Worm (Caenorhabditis elegans) whole organism, young adult: Measurements from ENCODE around the gene glb-15.

Experiments
- B0261.1 ChIP-seq: sonication (generic microtip); optimal IDR thresholded peaks from 2 replicates; lab custom pipeline; 2016; ENCODE audit warnings: mild to moderate bottlenecking, missing genetic modification characterization, moderate library complexity, missing compliant biosample characterization
- C06A6.2 ChIP-seq: fragments of 200-800 bp; sonication (Bioruptor generic); conservative IDR thresholded peaks from 2 replicates; pipeline ENCODE4 v1.3.6; 2022; ENCODE audit warnings: missing genetic modification characterization, missing compliant biosample characterization
- D2030.7 ChIP-seq: fragments of 200-800 bp; sonication (Bioruptor generic); IDR thresholded peaks from 2 replicates; pipeline ENCODE4 v1.3.6; 2022; ENCODE audit warnings: missing genetic modification reagents, missing genetic modification characterization, missing compliant biosample characterization
- F10E7.11 ChIP-seq: sonication (generic microtip); optimal IDR thresholded peaks from 2 replicates; lab custom pipeline; 2017; ENCODE audit warnings: mild to moderate bottlenecking, missing genetic modification characterization, moderate library complexity, missing compliant biosample characterization
- F23B12.7 ChIP-seq: sonication (generic microtip); optimal IDR thresholded peaks from 2 replicates; lab custom pipeline; 2017; ENCODE audit warnings: missing genetic modification characterization, mild to moderate bottlenecking, missing compliant biosample characterization, antibody characterized with exemption, moderate library complexity; ENCODE audit not compliant: insufficient read depth
- F55B11.4 ChIP-seq: sonication (generic microtip); optimal IDR thresholded peaks from 2 replicates; lab custom pipeline; 2016; ENCODE audit warnings: missing compliant biosample characterization, missing genetic modification characterization, borderline replicate concordance; ENCODE audit not compliant: insufficient read depth
- K11D2.4 ChIP-seq: fragments of 200-800 bp; sonication (Bioruptor generic); IDR thresholded peaks from 2 replicates; pipeline ENCODE4 v1.3.6; 2022; ENCODE audit warnings: missing genetic modification reagents, missing genetic modification characterization, missing compliant biosample characterization
- T07F8.4 ChIP-seq: sonication (generic microtip); optimal IDR thresholded peaks from 2 replicates; lab custom pipeline; 2016; ENCODE audit warnings: mild to moderate bottlenecking, missing genetic modification characterization, moderate library complexity, missing compliant biosample characterization
- T26A5.8 ChIP-seq: sonication (generic microtip); optimal IDR thresholded peaks from 2 replicates; lab custom pipeline; 2016; ENCODE audit warnings: missing genetic modification characterization, missing compliant biosample characterization
- aptf-2 ChIP-seq: fragments of 200-800 bp; sonication (Bioruptor generic); conservative IDR thresholded peaks from 2 replicates; pipeline ENCODE4 v1.3.6; 2022; ENCODE audit warnings: missing genetic modification reagents, missing genetic modification characterization, missing compliant biosample characterization
- athp-1 ChIP-seq: sonication (generic microtip); optimal IDR thresholded peaks from 2 replicates; lab custom pipeline; 2017; ENCODE audit warnings: mild to moderate bottlenecking, missing genetic modification characterization, missing compliant biosample characterization
- attf-3 ChIP-seq: fragments of 200-800 bp; sonication (Bioruptor generic); conservative IDR thresholded peaks from 2 replicates; pipeline ENCODE4 v1.3.6; 2022; ENCODE audit warnings: missing genetic modification reagents, missing genetic modification characterization, missing compliant biosample characterization
- attf-6 ChIP-seq: fragments of 200-800 bp; sonication (Bioruptor generic); IDR thresholded peaks from 2 replicates; pipeline ENCODE4 v1.3.6; 2022; ENCODE audit warnings: missing genetic modification reagents, missing genetic modification characterization, missing compliant biosample characterization
- bed-2 ChIP-seq: fragments of 200-800 bp; sonication (Bioruptor generic); IDR thresholded peaks from 2 replicates; pipeline ENCODE4 v1.3.6; 2022; ENCODE audit warnings: missing genetic modification reagents, missing genetic modification characterization, missing compliant biosample characterization
- cebp-2 ChIP-seq: fragments of 200-800 bp; sonication (Bioruptor generic); IDR thresholded peaks from 2 replicates; pipeline ENCODE4 v1.3.6; 2022; ENCODE audit warnings: missing genetic modification characterization, missing compliant biosample characterization
- ceh-100 ChIP-seq: fragments of 200-800 bp; sonication (Bioruptor generic); IDR thresholded peaks from 2 replicates; pipeline ENCODE4 v1.3.6; 2022; ENCODE audit warnings: missing genetic modification reagents, missing genetic modification characterization, missing compliant biosample characterization
- chd-7 ChIP-seq: sonication (generic microtip); optimal IDR thresholded peaks from 2 replicates; lab custom pipeline; 2016; ENCODE audit warnings: mild to moderate bottlenecking, missing genetic modification characterization, moderate library complexity, missing compliant biosample characterization
- die-1 ChIP-seq: sonication (generic microtip); optimal IDR thresholded peaks from 2 replicates; lab custom pipeline; 2016; ENCODE audit warnings: missing genotype, mild to moderate bottlenecking, missing genetic modification characterization, missing compliant biosample characterization
- egl-44 ChIP-seq: fragments of 200-800 bp; sonication (Bioruptor generic); IDR thresholded peaks from 2 replicates; pipeline ENCODE4 v1.3.6; 2022; ENCODE audit warnings: missing genetic modification reagents, missing genetic modification characterization, missing compliant biosample characterization
- ekl-4 ChIP-seq: fragments of 200-800 bp; sonication (Bioruptor generic); IDR thresholded peaks from 2 replicates; pipeline ENCODE4 v1.3.6; 2022; ENCODE audit warnings: missing genetic modification reagents, missing genetic modification characterization, missing compliant biosample characterization
- ets-4 ChIP-seq: fragments of 200-800 bp; sonication (Bioruptor generic); optimal IDR thresholded peaks from 2 replicates; lab custom pipeline; 2018; ENCODE audit warnings: mild to moderate bottlenecking, missing genetic modification characterization, missing compliant biosample characterization
- hmg-20 ChIP-seq: fragments of 200-800 bp; sonication (Bioruptor generic); IDR thresholded peaks from 2 replicates; pipeline ENCODE4 v1.3.6; 2022; ENCODE audit warnings: missing genetic modification reagents, missing genetic modification characterization, missing compliant biosample characterization
- hsf-1 ChIP-seq: fragments of 200-800 bp; sonication (Bioruptor generic); IDR thresholded peaks from 2 replicates; pipeline ENCODE4 v1.3.6; 2022; ENCODE audit warnings: missing genetic modification reagents, missing genetic modification characterization, missing compliant biosample characterization
- let-607 ChIP-seq, 2 experiments: fragments of 200-800 bp in 1 of 2; sonication (Bioruptor generic) in 1 of 2; sonication (generic microtip) in 1 of 2; optimal IDR thresholded peaks; 2 replicates each; lab custom pipeline; 2016 to 2018; ENCODE audit warnings: mild to moderate bottlenecking in 2 of 2, missing compliant biosample characterization in 2 of 2, missing genetic modification characterization in 2 of 2, moderate library complexity in 2 of 2, missing genotype in 1 of 2
- lin-54 ChIP-seq: fragments of 200-800 bp; sonication (Bioruptor generic); optimal IDR thresholded peaks from 2 replicates; lab custom pipeline; 2018; ENCODE audit warnings: mild to moderate bottlenecking, missing genetic modification characterization, missing compliant biosample characterization
- lir-1 ChIP-seq: fragments of 200-800 bp; sonication (Bioruptor generic); conservative IDR thresholded peaks from 2 replicates; pipeline ENCODE4 v1.3.6; 2022; ENCODE audit warnings: missing genetic modification reagents, missing genetic modification characterization, missing compliant biosample characterization
- madf-10 ChIP-seq: sonication (generic microtip); optimal IDR thresholded peaks from 2 replicates; lab custom pipeline; 2016; ENCODE audit warnings: mild to moderate bottlenecking, missing genetic modification characterization, missing compliant biosample characterization
- mel-28 ChIP-seq: sonication (generic microtip); optimal IDR thresholded peaks from 2 replicates; lab custom pipeline; 2016; ENCODE audit warnings: borderline replicate concordance, mild to moderate bottlenecking, missing genetic modification characterization, missing compliant biosample characterization
- nfya-1 ChIP-seq: sonication (generic microtip); optimal IDR thresholded peaks from 2 replicates; lab custom pipeline; 2017; ENCODE audit warnings: antibody characterized with exemption, missing compliant biosample characterization, missing genetic modification characterization, borderline replicate concordance; ENCODE audit not compliant: insufficient read depth
- nfyb-1 ChIP-seq: fragments of 200-800 bp; sonication (Bioruptor generic); IDR thresholded peaks from 2 replicates; pipeline ENCODE4 v1.3.6; 2022; ENCODE audit warnings: missing genetic modification reagents, missing genetic modification characterization, missing compliant biosample characterization
- nhr-27 ChIP-seq: fragments of 200-800 bp; sonication (Bioruptor generic); optimal IDR thresholded peaks from 2 replicates; lab custom pipeline; 2018; ENCODE audit warnings: mild to moderate bottlenecking, missing genetic modification characterization, moderate library complexity, missing compliant biosample characterization
- pbrm-1 ChIP-seq: fragments of 200-800 bp; sonication (Bioruptor generic); IDR thresholded peaks from 2 replicates; pipeline ENCODE4 v1.3.6; 2022; ENCODE audit warnings: missing genetic modification reagents, missing genetic modification characterization, missing compliant biosample characterization
- pha-4 ChIP-seq: fragments of 150-350 bp; sonication (generic microtip); optimal IDR thresholded peaks from 2 replicates; lab custom pipeline; 2014; ENCODE audit warnings: missing biosample characterization, missing genetic modification reagents, missing genetic modification characterization
- sea-2 ChIP-seq: fragments of 200-800 bp; sonication (Bioruptor generic); IDR thresholded peaks from 2 replicates; pipeline ENCODE4 v1.3.6; 2022; ENCODE audit warnings: missing genetic modification characterization, missing compliant biosample characterization
- snpc-1.1 ChIP-seq: sonication (generic microtip); optimal IDR thresholded peaks from 2 replicates; lab custom pipeline; 2017; ENCODE audit warnings: missing genetic modification characterization, mild to moderate bottlenecking, missing compliant biosample characterization, antibody characterized with exemption, moderate library complexity, missing genotype, missing genetic modification reagents; ENCODE audit not compliant: insufficient read depth
- snpc-1.3 ChIP-seq: sonication (generic microtip); optimal IDR thresholded peaks from 2 replicates; lab custom pipeline; 2017; ENCODE audit warnings: missing genetic modification characterization, mild to moderate bottlenecking, missing compliant biosample characterization, antibody characterized with exemption, moderate library complexity, missing genotype, missing genetic modification reagents; ENCODE audit not compliant: insufficient read depth
- snpc-4 ChIP-seq, 5 experiments: fragments of 150-350 bp in 1 of 5; sonication (generic microtip) in 4 of 5; optimal IDR thresholded peaks; 2 replicates each; lab custom pipeline; 2014 to 2018; ENCODE audit warnings: missing genetic modification characterization in 5 of 5, missing biosample characterization in 3 of 5, antibody characterized with exemption in 2 of 5, mild to moderate bottlenecking in 2 of 5, missing compliant biosample characterization in 2 of 5, missing genotype in 2 of 5, moderate library complexity in 2 of 5, missing genetic modification reagents in 1 of 5
- somi-1 ChIP-seq: fragments of 200-800 bp; sonication (Bioruptor generic); optimal IDR thresholded peaks from 2 replicates; lab custom pipeline; 2018; ENCODE audit warnings: mild to moderate bottlenecking, missing genetic modification characterization, missing compliant biosample characterization
- tbx-9 ChIP-seq: sonication (generic microtip); optimal IDR thresholded peaks from 2 replicates; lab custom pipeline; 2016; ENCODE audit warnings: borderline replicate concordance, missing genetic modification characterization, inconsistent platforms, missing compliant biosample characterization
- unc-130 ChIP-seq: sonication (generic microtip); optimal IDR thresholded peaks from 2 replicates; lab custom pipeline; 2016; ENCODE audit warnings: missing genetic modification reagents, missing genetic modification characterization, missing compliant biosample characterization
- zim-3 ChIP-seq: sonication (generic microtip); optimal IDR thresholded peaks from 2 replicates; lab custom pipeline; 2017; ENCODE audit warnings: mild to moderate bottlenecking, missing genetic modification characterization, moderate library complexity, missing compliant biosample characterization
- ztf-26 ChIP-seq: sonication (generic microtip); optimal IDR thresholded peaks from 2 replicates; lab custom pipeline; 2017; ENCODE audit warnings: missing genetic modification characterization, missing compliant biosample characterization
- ztf-6 ChIP-seq: fragments of 200-800 bp; sonication (Bioruptor generic); IDR thresholded peaks from 2 replicates; pipeline ENCODE4 v1.3.6; 2022; ENCODE audit warnings: missing genetic modification reagents, missing genetic modification characterization, missing compliant biosample characterization

Gene glb-15

DNA sequence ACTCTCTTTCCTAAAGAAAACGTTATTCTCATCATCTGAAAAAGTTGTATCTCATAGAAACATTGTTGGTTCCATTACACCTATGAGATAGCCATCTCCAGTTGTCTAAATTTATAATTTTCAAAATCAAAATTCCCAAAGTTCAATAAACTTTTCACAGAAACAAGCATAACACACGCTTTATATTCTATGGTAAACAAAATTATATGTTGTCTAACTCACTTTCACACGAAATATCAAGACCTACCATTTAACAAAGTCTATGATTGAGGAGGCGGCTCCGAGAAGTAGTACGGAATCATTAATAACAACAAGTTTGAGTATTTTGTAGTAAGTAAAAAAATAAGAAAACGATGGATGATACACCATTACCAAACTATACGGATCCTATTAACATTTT, 19.3 kb downstream of the glb-15 start, which contains the start of gene srx-84:
srx-84 (plus strand) TSS at position 301 of the 400 bp plus-strand sequence.
- TF ChIP-seq cebp-2 (GFP tag; lab: Robert Waterston, UW) (no peak), T26A5.8 (tag; lab: Kevin White, UChicago) (no peak), pha-4 (tag; lab: Kevin White, UChicago) (no peak), lir-1 (GFP tag; lab: Robert Waterston, UW) (no peak), let-607 (tag; optimal IDR thresholded peaks at IDR 0.05; lab: Kevin White, UChicago) (no peak), pbrm-1 (GFP tag; lab: Robert Waterston, UW) (no peak), F55B11.4 (tag; lab: Kevin White, UChicago) (no peak), B0261.1 (no peak), zim-3 (tag; lab: Kevin White, UChicago) (no peak), nfyb-1 (GFP tag; lab: Robert Waterston, UW) (no peak), F23B12.7 (tag; lab: Kevin White, UChicago) (no peak), sea-2 (GFP tag; lab: Robert Waterston, UW) (no peak), snpc-1.3 (no peak), ztf-6 (no peak), egl-44 (GFP tag; lab: Robert Waterston, UW) (no peak), somi-1 (GFP tag; lab: Kevin White, UChicago) (no peak), snpc-1.1 (tag; lab: Kevin White, UChicago) (no peak), nfya-1 (tag; lab: Kevin White, UChicago) (no peak), T07F8.4 (tag; lab: Kevin White, UChicago) (no peak), lin-54 (GFP tag; lab: Kevin White, UChicago) (no peak)

ce11 chrV:11593888-11594287, 24.2 kb downstream of the glb-15 start:
- TF ChIP-seq nhr-27 (tag; lab: Kevin White, UChicago), result no peak
- no peak for TF ChIP-seq F55B11.4 (tag; lab: Kevin White, UChicago)
- no peak for TF ChIP-seq ets-4
- TF ChIP-seq hmg-20 (GFP tag; lab: Robert Waterston, UW), result no peak
- TF ChIP-seq ztf-26 (tag; lab: Kevin White, UChicago), result no peak
- TF ChIP-seq madf-10 (tag; lab: Kevin White, UChicago), result no peak
- no peak for TF ChIP-seq K11D2.4 (GFP tag; lab: Robert Waterston, UW)
- TF ChIP-seq attf-6 (GFP tag; lab: Robert Waterston, UW), result no peak
- no peak for TF ChIP-seq ekl-4 (GFP tag; lab: Robert Waterston, UW)
- TF ChIP-seq F10E7.11 (tag; lab: Kevin White, UChicago), result no peak
- no peak for TF ChIP-seq F23B12.7 (tag; lab: Kevin White, UChicago)
- no peak for TF ChIP-seq mel-28

ce11 chrV:11593427-11593826, 24.6 kb downstream of the glb-15 start, which contains the start of gene srx-80:
srx-80 (plus strand) TSS chrV:11593727.
- TF ChIP-seq C06A6.2 (GFP tag; lab: Robert Waterston, UW) (no peak), D2030.7 (no peak), let-607 (tag; optimal IDR thresholded peaks at IDR 0.05; lab: Kevin White, UChicago) (no peak)

- TF ChIP-seq athp-1 (tag; lab: Kevin White, UChicago), result no peak
- no peak for TF ChIP-seq die-1 (tag; lab: Kevin White, UChicago)
- TF ChIP-seq let-607 (tag; optimal IDR thresholded peaks at IDR 0.05; lab: Kevin White, UChicago), result no peak
- no peak for TF ChIP-seq snpc-4 (GFP tag; optimal IDR thresholded peaks at IDR 0.05; lab: Kevin White, UChicago)
- TF ChIP-seq snpc-4 (tag; optimal IDR thresholded peaks at IDR 0.05; lab: Kevin White, UChicago), result no peak
- no peak for TF ChIP-seq bed-2
- no peak for TF ChIP-seq nfyb-1 (GFP tag; lab: Robert Waterston, UW)
- TF ChIP-seq aptf-2, result no peak
- TF ChIP-seq nfya-1 (tag; lab: Kevin White, UChicago), result no peak
- TF ChIP-seq chd-7 (tag; lab: Kevin White, UChicago), result no peak
- TF ChIP-seq ceh-100 (GFP tag; lab: Robert Waterston, UW), result no peak
- TF ChIP-seq attf-3 (GFP tag; lab: Robert Waterston, UW), result no peak
- TF ChIP-seq unc-130 (GFP tag; lab: Kevin White, UChicago), result no peak
- no peak for TF ChIP-seq tbx-9
- TF ChIP-seq hsf-1, result no peak
These were observed 28.6 kb downstream of the glb-15 start, which contains the start of gene srx-82 for ce11 chrV:11589433-11589832. srx-82 (plus strand) TSS chrV:11589733.
